Fruit fly (Drosophila melanogaster) whole organism, embryonic: Measurements from ENCODE around the gene CG33158.

Experiments used
- Abd-B ChIP-seq: fragments of 200-800 bp; sonication (Bioruptor generic); optimal IDR thresholded peaks from 2 replicates; lab custom pipeline; 2018; ENCODE audit warnings: missing biosample characterization, mild to moderate bottlenecking, missing genetic modification characterization, moderate library complexity
- Asciz ChIP-seq: fragments of 200-800 bp; sonication (Bioruptor generic); optimal IDR thresholded peaks from 2 replicates; lab custom pipeline; 2017; ENCODE audit warnings: missing biosample characterization, mild to moderate bottlenecking, missing genetic modification characterization, missing genetic modification reagents
- Atf6 ChIP-seq: fragments of 200-800 bp; sonication (Bioruptor generic); IDR thresholded peaks from 2 replicates; pipeline ENCODE4 v1.3.6; 2022; ENCODE audit warnings: missing biosample characterization, missing genetic modification characterization
- Awh ChIP-seq: fragments of 200-800 bp; sonication (Bioruptor generic); IDR thresholded peaks from 2 replicates; pipeline ENCODE4, ENCODE4 v1.3.6; 2022; ENCODE audit warnings: missing biosample characterization, missing genetic modification characterization
- Bdp1 ChIP-seq: fragments of 200-800 bp; sonication (Bioruptor generic); optimal IDR thresholded peaks from 3 replicates; lab custom pipeline; 2016; ENCODE audit warnings: missing biosample characterization, missing genetic modification characterization
- CG10959 ChIP-seq: fragments of 200-800 bp; sonication (Bioruptor generic); IDR thresholded peaks from 2 replicates; pipeline ENCODE4 v1.3.6; 2022; ENCODE audit warnings: missing biosample characterization, missing genetic modification characterization
- CG11085 ChIP-seq: fragments of 200-800 bp; sonication (Bioruptor generic); IDR thresholded peaks from 2 replicates; pipeline ENCODE4 v1.3.6; 2022; ENCODE audit warnings: missing biosample characterization, missing genetic modification characterization
- CG1233 ChIP-seq: fragments of 200-800 bp; sonication (Bioruptor generic); optimal IDR thresholded peaks from 4 replicates; lab custom pipeline; 2018; ENCODE audit warnings: missing biosample characterization, mild to moderate bottlenecking, missing genetic modification characterization
- CG13123 ChIP-seq: fragments of 200-800 bp; sonication (Bioruptor generic); optimal IDR thresholded peaks from 2 replicates; lab custom pipeline; 2016; ENCODE audit warnings: missing biosample characterization, missing genetic modification characterization
- CG13287 ChIP-seq: fragments of 200-800 bp; sonication (Bioruptor generic); IDR thresholded peaks from 2 replicates; pipeline ENCODE4 v1.3.6; 2022; ENCODE audit warnings: missing biosample characterization, missing genetic modification characterization; ENCODE audit not compliant: partially characterized antibody
- CG1792 ChIP-seq: fragments of 200-800 bp; sonication (Bioruptor generic); optimal IDR thresholded peaks from 2 replicates; lab custom pipeline; 2016; ENCODE audit warnings: missing biosample characterization, missing genetic modification characterization
- CG2678 ChIP-seq: fragments of 200-800 bp; sonication (Bioruptor generic); optimal IDR thresholded peaks from 3 replicates; lab custom pipeline; 2019; ENCODE audit warnings: missing biosample characterization, mild to moderate bottlenecking, missing genetic modification characterization, moderate library complexity
- CG31441 ChIP-seq: fragments of 200-800 bp; sonication (Bioruptor generic); IDR thresholded peaks from 2 replicates; pipeline ENCODE4 v1.3.6; 2022; ENCODE audit warnings: missing biosample characterization, missing genetic modification characterization
- CG33213 ChIP-seq: fragments of 200-800 bp; sonication (Bioruptor generic); optimal IDR thresholded peaks from 3 replicates; lab custom pipeline; 2016; ENCODE audit warnings: missing biosample characterization, missing genetic modification characterization
- CG4854 ChIP-seq: fragments of 200-800 bp; sonication (Bioruptor generic); optimal IDR thresholded peaks from 2 replicates; lab custom pipeline; 2016; ENCODE audit warnings: missing biosample characterization, missing genetic modification characterization, inconsistent platforms
- CG7556 ChIP-seq: fragments of 200-800 bp; sonication (Bioruptor generic); optimal IDR thresholded peaks from 2 replicates; lab custom pipeline; 2017; ENCODE audit warnings: missing biosample characterization, mild to moderate bottlenecking, missing genetic modification characterization
- Dbx ChIP-seq: fragments of 200-800 bp; sonication (Bioruptor generic); IDR thresholded peaks from 3 replicates; pipeline ENCODE4 v1.3.6; 2022; ENCODE audit warnings: missing biosample characterization, missing genetic modification characterization
- Dek ChIP-seq: fragments of 200-800 bp; sonication (Bioruptor generic); optimal IDR thresholded peaks from 3 replicates; lab custom pipeline; 2019; ENCODE audit warnings: missing biosample characterization, mild to moderate bottlenecking, missing genetic modification characterization, moderate library complexity
- Ets97D ChIP-seq: fragments of 200-800 bp; sonication (Bioruptor generic); optimal IDR thresholded peaks from 3 replicates; lab custom pipeline; 2016; ENCODE audit warnings: missing biosample characterization, missing genetic modification characterization
- HLH54F ChIP-seq: fragments of 200-800 bp; sonication (Bioruptor generic); optimal IDR thresholded peaks from 3 replicates; lab custom pipeline; 2016; ENCODE audit warnings: missing biosample characterization, missing genetic modification characterization
- Hand ChIP-seq: fragments of 200-800 bp; sonication (Bioruptor generic); optimal IDR thresholded peaks from 2 replicates; lab custom pipeline; 2017; ENCODE audit warnings: mild to moderate bottlenecking, missing biosample characterization, missing genetic modification reagents, missing genetic modification characterization
- Meics ChIP-seq: fragments of 200-800 bp; sonication (Bioruptor generic); optimal IDR thresholded peaks from 2 replicates; lab custom pipeline; 2017; ENCODE audit warnings: missing biosample characterization, mild to moderate bottlenecking, missing genetic modification characterization
- NFAT ChIP-seq: fragments of 200-800 bp; sonication (Bioruptor generic); IDR thresholded peaks from 2 replicates; pipeline ENCODE4 v1.3.6; 2022; ENCODE audit warnings: missing biosample characterization, missing genetic modification characterization
- Neu2 ChIP-seq: fragments of 200-800 bp; sonication (Bioruptor generic); optimal IDR thresholded peaks from 3 replicates; lab custom pipeline; 2016; ENCODE audit warnings: missing biosample characterization, missing genetic modification characterization, borderline replicate concordance
- Nf-YB ChIP-seq: fragments of 200-800 bp; sonication (Bioruptor generic); optimal IDR thresholded peaks from 3 replicates; lab custom pipeline; 2019; ENCODE audit warnings: missing biosample characterization, mild to moderate bottlenecking, missing genetic modification characterization, moderate library complexity
- Oaz ChIP-seq: fragments of 200-800 bp; sonication (Bioruptor generic); IDR thresholded peaks from 2 replicates; pipeline ENCODE4 v1.3.6; 2022; ENCODE audit warnings: missing biosample characterization, missing genetic modification characterization
- Poxn ChIP-seq: fragments of 200-800 bp; sonication (Bioruptor generic); IDR thresholded peaks from 2 replicates; pipeline ENCODE4 v1.3.6; 2022; ENCODE audit warnings: missing biosample characterization, missing genetic modification characterization
- Rfx ChIP-seq: fragments of 200-800 bp; sonication (Bioruptor generic); IDR thresholded peaks from 2 replicates; pipeline ENCODE4 v1.3.6; 2022; ENCODE audit warnings: missing biosample characterization, missing genetic modification characterization
- Sin3A ChIP-seq: fragments of >200 bp; optimal IDR thresholded peaks from 2 replicates; lab custom pipeline; 2018
- Sry-δ ChIP-seq: fragments of 200-800 bp; sonication (Bioruptor generic); optimal IDR thresholded peaks from 2 replicates; lab custom pipeline; 2016; ENCODE audit warnings: missing biosample characterization, missing genetic modification characterization
- Xrp1 ChIP-seq: fragments of 200-800 bp; sonication (Bioruptor generic); IDR thresholded peaks from 2 replicates; pipeline ENCODE4 v1.3.6; 2022; ENCODE audit warnings: missing biosample characterization, missing genetic modification characterization
- ara ChIP-seq: fragments of 200-800 bp; sonication (Bioruptor generic); IDR thresholded peaks from 2 replicates; pipeline ENCODE4 v1.3.6; 2022; ENCODE audit warnings: missing biosample characterization, missing genetic modification characterization
- az2 ChIP-seq: fragments of 200-800 bp; sonication (Bioruptor generic); optimal IDR thresholded peaks from 3 replicates; lab custom pipeline; 2016; ENCODE audit warnings: missing biosample characterization, missing genetic modification characterization
- bowl ChIP-seq: fragments of 200-800 bp; sonication (Bioruptor generic); IDR thresholded peaks from 2 replicates; pipeline ENCODE4 v1.3.6; 2022; ENCODE audit warnings: missing biosample characterization, missing genetic modification characterization
- caup ChIP-seq: fragments of 200-800 bp; sonication (Bioruptor generic); optimal IDR thresholded peaks from 3 replicates; lab custom pipeline; 2017; ENCODE audit warnings: missing biosample characterization, mild to moderate bottlenecking, missing genetic modification characterization, moderate library complexity; ENCODE audit not compliant: severe bottlenecking
- corto ChIP-seq: fragments of 200-800 bp; sonication (Bioruptor generic); optimal IDR thresholded peaks from 2 replicates; lab custom pipeline; 2016; ENCODE audit warnings: missing biosample characterization, mild to moderate bottlenecking, missing genetic modification characterization, moderate library complexity
- crol ChIP-seq: fragments of 200-800 bp; sonication (Bioruptor generic); IDR thresholded peaks from 2 replicates; pipeline ENCODE4 v1.3.6; 2022; ENCODE audit warnings: missing biosample characterization, missing genetic modification characterization
- dati ChIP-seq: fragments of 200-800 bp; sonication (Bioruptor generic); IDR thresholded peaks from 2 replicates; pipeline ENCODE4 v1.3.6; 2022; ENCODE audit warnings: missing biosample characterization, missing genetic modification characterization
- fd102C ChIP-seq: fragments of 200-800 bp; sonication (Bioruptor generic); optimal IDR thresholded peaks from 2 replicates; lab custom pipeline; 2018; ENCODE audit warnings: missing biosample characterization, mild to moderate bottlenecking, missing genetic modification characterization, moderate library complexity
- fd3F ChIP-seq: fragments of 200-800 bp; sonication (Bioruptor generic); optimal IDR thresholded peaks from 2 replicates; lab custom pipeline; 2018; ENCODE audit warnings: missing biosample characterization, mild to moderate bottlenecking, missing genetic modification characterization, moderate library complexity
- gfzf ChIP-seq: fragments of 200-800 bp; sonication (Bioruptor generic); optimal IDR thresholded peaks from 2 replicates; lab custom pipeline; 2016; ENCODE audit warnings: missing biosample characterization, mild to moderate bottlenecking, missing genetic modification characterization, moderate library complexity
- ind ChIP-seq: fragments of 200-800 bp; sonication (Bioruptor generic); optimal IDR thresholded peaks from 3 replicates; lab custom pipeline; 2016; ENCODE audit warnings: missing biosample characterization, missing genetic modification characterization
- ken ChIP-seq: fragments of 200-800 bp; sonication (Bioruptor generic); IDR thresholded peaks from 3 replicates; pipeline ENCODE4 v1.3.6; 2022; ENCODE audit warnings: missing biosample characterization, missing genetic modification characterization
- klu ChIP-seq: fragments of 200-800 bp; sonication (Bioruptor generic); IDR thresholded peaks from 2 replicates; pipeline ENCODE4 v1.3.6; 2022; ENCODE audit warnings: missing biosample characterization, missing genetic modification characterization
- lola ChIP-seq, 3 experiments: fragments of >200 bp in 2 of 3; fragments of 200-800 bp in 1 of 3; sonication (Bioruptor generic) in 1 of 3; optimal IDR thresholded peaks; 2 replicates each; lab custom pipeline; 2017 to 2019; ENCODE audit warnings: missing biosample characterization in 3 of 3, missing genetic modification characterization in 3 of 3, mild to moderate bottlenecking in 1 of 3, moderate library complexity in 1 of 3
- org-1 ChIP-seq: fragments of 200-800 bp; sonication (Bioruptor generic); optimal IDR thresholded peaks from 2 replicates; lab custom pipeline; 2017; ENCODE audit warnings: missing biosample characterization, missing genetic modification characterization
- sna ChIP-seq: fragments of 200-800 bp; sonication (Bioruptor generic); IDR thresholded peaks from 2 replicates; pipeline ENCODE4 v1.3.6; 2022; ENCODE audit warnings: missing biosample characterization, missing genetic modification characterization; ENCODE audit not compliant: partially characterized antibody
- tup ChIP-seq: fragments of 200-800 bp; sonication (Bioruptor generic); optimal IDR thresholded peaks from 2 replicates; lab custom pipeline; 2016; ENCODE audit warnings: missing biosample characterization, mild to moderate bottlenecking, missing genetic modification characterization, moderate library complexity
- wdn ChIP-seq: fragments of 200-800 bp; sonication (Bioruptor generic); IDR thresholded peaks from 2 replicates; pipeline ENCODE4 v1.3.6; 2022; ENCODE audit warnings: missing biosample characterization, missing genetic modification characterization
- zf30C ChIP-seq: fragments of 200-800 bp; sonication (Bioruptor generic); optimal IDR thresholded peaks from 3 replicates; lab custom pipeline; 2018; ENCODE audit warnings: missing biosample characterization, mild to moderate bottlenecking, missing genetic modification characterization

Gene CG33158

DNA sequence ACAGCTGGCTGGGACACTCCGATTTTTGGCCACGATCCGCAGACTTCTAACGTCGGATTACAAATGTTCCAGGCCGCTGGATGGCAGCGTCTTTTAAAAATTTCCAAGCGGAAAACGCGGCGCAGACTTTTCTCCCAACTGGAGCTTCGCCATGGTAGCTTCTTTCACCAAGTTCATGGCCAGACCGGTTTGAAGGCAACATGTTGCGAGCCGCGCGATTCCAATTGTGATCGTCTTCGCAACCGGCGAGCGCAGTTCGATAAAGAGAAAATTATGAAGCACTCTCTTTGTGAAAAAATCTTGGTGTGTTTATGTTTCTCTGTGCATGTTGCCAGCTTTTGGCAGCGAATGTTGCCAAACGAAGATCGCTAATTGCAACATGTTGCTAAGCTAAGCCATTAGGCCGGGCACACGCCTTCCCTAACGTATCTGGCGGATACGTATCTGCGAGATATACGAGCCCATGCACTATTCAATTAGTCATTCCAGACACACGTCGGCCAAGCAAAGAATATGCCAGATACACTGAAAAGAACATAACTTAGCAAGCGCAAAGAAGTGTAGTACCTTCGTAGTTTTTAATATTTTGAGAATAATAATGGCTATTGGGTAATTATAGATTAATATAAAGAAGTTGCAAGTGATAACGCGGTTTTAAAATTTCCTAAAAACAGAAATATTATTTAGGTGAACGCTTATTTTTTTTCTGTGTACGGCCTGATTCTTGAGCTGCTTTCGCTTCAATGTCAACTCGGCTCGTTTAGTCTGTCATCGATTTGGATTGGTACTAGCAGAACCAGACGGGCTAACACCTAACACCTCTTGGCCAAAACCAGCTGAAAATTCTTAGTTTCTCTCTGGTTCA is 32.7 kb downstream of the CG33158 start, which contains the start of gene dsx-c73A (continued):
- TF ChIP-seq az2 (GFP tag; lab: Kevin White, UChicago) (peak; percentile 36), Atf6 (GFP tag; lab: Robert Waterston, UW) (no peak), caup (no peak), tup (GFP tag; lab: Kevin White, UChicago) (no peak), Poxn (no peak), HLH54F (GFP tag; lab: Kevin White, UChicago) (no peak), Sin3A (no peak), ken (GFP tag; lab: Robert Waterston, UW) (no peak), fd3F (GFP tag; lab: Kevin White, UChicago) (no peak), corto (GFP tag; lab: Kevin White, UChicago) (no peak), org-1 (GFP tag; lab: Kevin White, UChicago) (no peak), Ets97D (GFP tag; lab: Kevin White, UChicago) (no peak), gfzf (GFP tag; lab: Kevin White, UChicago) (no peak), crol (GFP tag; lab: Robert Waterston, UW) (no peak), fd102C (GFP tag; lab: Kevin White, UChicago) (no peak), CG1233 (no peak), CG33213 (GFP tag; lab: Kevin White, UChicago) (no peak), CG2678 (tag; lab: Kevin White, UChicago) (peak; percentile 35), Dek (tag; lab: Kevin White, UChicago) (no peak), Nf-YB (GFP tag; lab: Kevin White, UChicago) (no peak), Asciz (GFP tag; lab: Kevin White, UChicago) (no peak), CG13123 (GFP tag; lab: Kevin White, UChicago) (no peak), Rfx (GFP tag; lab: Robert Waterston, UW) (no peak), ara (GFP tag; lab: Robert Waterston, UW) (peak; percentile 62; the same call in 1 of the 2 replicates), klu (no peak), CG1792 (GFP tag; lab: Kevin White, UChicago) (no peak), CG13287 (GFP tag; lab: Robert Waterston, UW) (0 out of 2 replicates have a peak, but pooled peaks have one; percentile 31), Awh (GFP tag; lab: Robert Waterston, UW) (0 out of 2 replicates have a peak, but pooled peaks have one; percentile 37), bowl (GFP tag; lab: Robert Waterston, UW) (no peak), Xrp1 (GFP tag; lab: Robert Waterston, UW) (peak; percentile 71), dati (GFP tag; lab: Robert Waterston, UW) (no peak), Abd-B (GFP tag; lab: Kevin White, UChicago) (peak; percentile 33), NFAT (GFP tag; lab: Robert Waterston, UW) (no peak), Neu2 (no peak), Hand (no peak), lola (GFP tag; optimal IDR thresholded peaks at IDR 0.05; lab: Kevin White, UChicago) (peak in 1 of 3 experiments; percentile 74), CG31441 (peak; percentile 52; the same call in 1 of the 2 replicates), Dbx (GFP tag; lab: Robert Waterston, UW) (no peak), wdn (GFP tag; lab: Robert Waterston, UW) (no peak), ind (GFP tag; lab: Kevin White, UChicago) (no peak), sna (GFP tag; lab: Robert Waterston, UW) (no peak), Sry-δ (GFP tag; lab: Kevin White, UChicago) (no peak), CG7556 (no peak), CG4854 (GFP tag; lab: Kevin White, UChicago) (no peak), Meics (no peak), zf30C (GFP tag; lab: Kevin White, UChicago) (peak; percentile 45), Bdp1 (GFP tag; lab: Kevin White, UChicago) (no peak), CG10959 (peak; percentile 50; the same call in 1 of the 2 replicates), Oaz (GFP tag; lab: Robert Waterston, UW) (no peak), CG11085 (GFP tag; lab: Robert Waterston, UW) (no peak)
